Worm (Caenorhabditis elegans) whole organism, mixed stage, embryonic: ENCODE results near the gene Y64H9A.2.
A peak's percentile ranks its signal among the peaks of the same experiment; 100 is the strongest.

Experiments used
- M03D4.4 ChIP-seq: sonication (generic microtip); optimal IDR thresholded peaks from 2 replicates; lab custom pipeline; 2017; ENCODE audit warnings: mild to moderate bottlenecking, missing genetic modification characterization, missing compliant biosample characterization
- bed-3 ChIP-seq: fragments of 200-800 bp; sonication (Bioruptor generic); optimal IDR thresholded peaks from 3 replicates; lab custom pipeline; 2018; ENCODE audit warnings: mild to moderate bottlenecking, missing genetic modification characterization, moderate library complexity, missing compliant biosample characterization
- blmp-1 ChIP-seq: fragments of 150-350 bp; optimal IDR thresholded peaks from 2 replicates; lab custom pipeline; 2014; ENCODE audit warnings: missing biosample characterization, missing genetic modification characterization
- ceh-39 ChIP-seq: fragments of 150-350 bp; optimal IDR thresholded peaks from 2 replicates; lab custom pipeline; 2014; ENCODE audit warnings: missing biosample characterization, missing genetic modification characterization
- ceh-43 ChIP-seq: fragments of 200-800 bp; sonication (Bioruptor generic); optimal IDR thresholded peaks from 2 replicates; lab custom pipeline; 2018; ENCODE audit warnings: mild to moderate bottlenecking, missing genetic modification characterization, moderate library complexity, missing compliant biosample characterization
- ceh-83 ChIP-seq: fragments of 200-800 bp; sonication (Bioruptor generic); optimal IDR thresholded peaks from 2 replicates; lab custom pipeline; 2018; ENCODE audit warnings: mild to moderate bottlenecking, missing genetic modification characterization, missing compliant biosample characterization
- ces-1 ChIP-seq: fragments of 150-350 bp; optimal IDR thresholded peaks from 2 replicates; lab custom pipeline; 2014; ENCODE audit warnings: missing biosample characterization, missing genetic modification reagents, missing genetic modification characterization
- cnd-1 ChIP-seq: fragments of 200-800 bp; sonication (Bioruptor generic); optimal IDR thresholded peaks from 2 replicates; lab custom pipeline; 2018; ENCODE audit warnings: mild to moderate bottlenecking, missing genetic modification characterization, missing compliant biosample characterization
- drap-1 ChIP-seq: fragments of 200-800 bp; sonication (Bioruptor generic); optimal IDR thresholded peaks from 3 replicates; lab custom pipeline; 2018; ENCODE audit warnings: mild to moderate bottlenecking, missing genetic modification characterization, missing compliant biosample characterization
- elt-1 ChIP-seq: sonication (generic microtip); optimal IDR thresholded peaks from 2 replicates; lab custom pipeline; 2017; ENCODE audit warnings: missing genetic modification characterization, mild to moderate bottlenecking, missing compliant biosample characterization, antibody characterized with exemption, moderate library complexity, borderline replicate concordance; ENCODE audit not compliant: insufficient read depth
- elt-3 ChIP-seq: fragments of 150-350 bp; optimal IDR thresholded peaks from 2 replicates; lab custom pipeline; 2014; ENCODE audit warnings: missing biosample characterization, missing genetic modification characterization
- flh-1 ChIP-seq: fragments of 200-800 bp; sonication (Bioruptor generic); optimal IDR thresholded peaks from 2 replicates; lab custom pipeline; 2018; ENCODE audit warnings: mild to moderate bottlenecking, missing genetic modification characterization, moderate library complexity, missing compliant biosample characterization
- ham-2 ChIP-seq: fragments of 200-800 bp; sonication (Bioruptor generic); optimal IDR thresholded peaks from 2 replicates; lab custom pipeline; 2018; ENCODE audit warnings: mild to moderate bottlenecking, missing genetic modification characterization, missing compliant biosample characterization
- hlh-1 ChIP-seq: fragments of 150-350 bp; optimal IDR thresholded peaks from 2 replicates; lab custom pipeline; 2014; ENCODE audit warnings: missing biosample characterization, missing genetic modification reagents, missing genetic modification characterization
- lin-13 ChIP-seq: fragments of 150-350 bp; optimal IDR thresholded peaks from 2 replicates; lab custom pipeline; 2014; ENCODE audit warnings: missing biosample characterization, missing genetic modification characterization
- lin-32 ChIP-seq: fragments of 200-800 bp; sonication (Bioruptor generic); optimal IDR thresholded peaks from 2 replicates; lab custom pipeline; 2018; ENCODE audit warnings: mild to moderate bottlenecking, missing genetic modification characterization, missing compliant biosample characterization
- lsy-2 ChIP-seq: fragments of 150-350 bp; optimal IDR thresholded peaks from 2 replicates; lab custom pipeline; 2014; ENCODE audit warnings: missing biosample characterization, missing genetic modification characterization
- mab-5 ChIP-seq: fragments of 150-350 bp; optimal IDR thresholded peaks from 2 replicates; lab custom pipeline; 2014; ENCODE audit warnings: missing biosample characterization, missing genetic modification characterization
- mep-1 ChIP-seq: fragments of 150-350 bp; optimal IDR thresholded peaks from 2 replicates; lab custom pipeline; 2017; ENCODE audit warnings: missing biosample characterization, missing genetic modification reagents, missing genetic modification characterization, inconsistent platforms
- mls-2 ChIP-seq: sonication (generic microtip); optimal IDR thresholded peaks from 2 replicates; lab custom pipeline; 2016; ENCODE audit warnings: mild to moderate bottlenecking, missing genetic modification characterization, moderate library complexity, missing compliant biosample characterization
- nhr-12 ChIP-seq: fragments of 150-350 bp; optimal IDR thresholded peaks from 2 replicates; lab custom pipeline; 2014; ENCODE audit warnings: missing biosample characterization, missing genetic modification characterization
- nhr-2 ChIP-seq: fragments of 150-350 bp; optimal IDR thresholded peaks from 2 replicates; lab custom pipeline; 2014; ENCODE audit warnings: missing biosample characterization, missing genetic modification characterization
- nhr-237 ChIP-seq: fragments of 150-350 bp; optimal IDR thresholded peaks from 2 replicates; lab custom pipeline; 2014; ENCODE audit warnings: missing biosample characterization, missing genetic modification characterization
- nhr-28 ChIP-seq: fragments of 150-350 bp; optimal IDR thresholded peaks from 2 replicates; lab custom pipeline; 2014; ENCODE audit warnings: missing biosample characterization, missing genetic modification characterization
- nhr-76 ChIP-seq: sonication (generic microtip); optimal IDR thresholded peaks from 2 replicates; lab custom pipeline; 2017; ENCODE audit warnings: missing biosample characterization, missing genetic modification characterization
- pha-4 ChIP-seq: fragments of 150-350 bp; optimal IDR thresholded peaks from 2 replicates; lab custom pipeline; 2018; ENCODE audit warnings: missing biosample characterization, missing genetic modification reagents, missing genetic modification characterization
- sem-2 ChIP-seq: fragments of 200-800 bp; sonication (Bioruptor generic); optimal IDR thresholded peaks from 2 replicates; lab custom pipeline; 2018; ENCODE audit warnings: mild to moderate bottlenecking, missing genetic modification characterization, missing compliant biosample characterization
- snpc-4 ChIP-seq: fragments of 150-350 bp; optimal IDR thresholded peaks from 2 replicates; lab custom pipeline; 2014; ENCODE audit warnings: missing biosample characterization, missing genetic modification characterization
- sptf-1 ChIP-seq: sonication (generic microtip); optimal IDR thresholded peaks from 2 replicates; lab custom pipeline; 2017; ENCODE audit warnings: mild to moderate bottlenecking, missing genetic modification characterization, moderate library complexity, missing compliant biosample characterization
- tbx-8 ChIP-seq: fragments of 200-800 bp; sonication (Bioruptor generic); optimal IDR thresholded peaks from 2 replicates; lab custom pipeline; 2018; ENCODE audit warnings: mild to moderate bottlenecking, missing genetic modification characterization, moderate library complexity, missing compliant biosample characterization
- unc-120 ChIP-seq: sonication (generic microtip); optimal IDR thresholded peaks from 2 replicates; lab custom pipeline; 2017; ENCODE audit warnings: missing genetic modification characterization, missing compliant biosample characterization; ENCODE audit not compliant: poor library complexity, severe bottlenecking
- unc-39 ChIP-seq: fragments of 150-350 bp; optimal IDR thresholded peaks from 2 replicates; lab custom pipeline; 2014; ENCODE audit warnings: missing biosample characterization, missing genetic modification characterization
- unc-62 ChIP-seq: fragments of 150-350 bp; optimal IDR thresholded peaks from 2 replicates; lab custom pipeline; 2014; ENCODE audit warnings: missing biosample characterization, missing genetic modification reagents, missing genetic modification characterization
- zip-8 ChIP-seq: fragments of 150-350 bp; optimal IDR thresholded peaks from 2 replicates; lab custom pipeline; 2014; ENCODE audit warnings: missing biosample characterization, missing genetic modification characterization
- ztf-11 ChIP-seq: fragments of 150-350 bp; optimal IDR thresholded peaks from 2 replicates; lab custom pipeline; 2014; ENCODE audit warnings: missing biosample characterization, missing genetic modification characterization

Gene Y64H9A.2

ce11 chrX:5079297-5079696 lies 35.5 kb downstream of the Y64H9A.2 start:
- no peak for TF ChIP-seq cnd-1 (tag; lab: Kevin White, UChicago)

- TF ChIP-seq sem-2 (GFP tag; lab: Kevin White, UChicago) (no peak), unc-39 (tag; lab: Kevin White, UChicago) (no peak), ham-2 (GFP tag; lab: Kevin White, UChicago) (no peak), M03D4.4 (tag; lab: Kevin White, UChicago) (no peak), unc-120 (tag; lab: Kevin White, UChicago) (no peak), bed-3 (GFP tag; lab: Kevin White, UChicago) (no peak), nhr-12 (no peak), ceh-83 (GFP tag; lab: Kevin White, UChicago) (no peak), cnd-1 (tag; lab: Kevin White, UChicago) (no peak), pha-4 (tag; lab: Kevin White, UChicago) (no peak), lin-13 (tag; lab: Kevin White, UChicago) (no peak), lin-32 (GFP tag; lab: Kevin White, UChicago) (no peak), ztf-11 (tag; lab: Kevin White, UChicago) (no peak), snpc-4 (tag; lab: Kevin White, UChicago) (no peak), elt-3 (no peak), nhr-2 (tag; lab: Kevin White, UChicago) (no peak), tbx-8 (GFP tag; lab: Kevin White, UChicago) (no peak), zip-8 (tag; lab: Kevin White, UChicago) (no peak), ceh-39 (no peak), flh-1 (no peak)
- TF ChIP-seq, all 35 proteins: peak for 0
These were observed 40.3 kb downstream of the Y64H9A.2 start for ce11 chrX:5084080-5084479.

- TF ChIP-seq ham-2 (GFP tag; lab: Kevin White, UChicago) (no peak), zip-8 (tag; lab: Kevin White, UChicago) (no peak), hlh-1 (tag; lab: Kevin White, UChicago) (no peak), elt-3 (no peak), nhr-12 (no peak)
These were observed 40.7 kb downstream of the Y64H9A.2 start, which contains the start of gene ets-5 for ce11 chrX:5084495-5084894. ets-5 (minus strand) TSS chrX:5084526.

ce11 chrX:5085465-5085864 lies 41.7 kb downstream of the Y64H9A.2 start:
- TF ChIP-seq flh-1 (peak; percentile 91), lin-32 (GFP tag; lab: Kevin White, UChicago) (peak; percentile 90), nhr-2 (tag; lab: Kevin White, UChicago) (no peak), mep-1 (tag; lab: Kevin White, UChicago) (peak; percentile 93), unc-62 (GFP tag; lab: Kevin White, UChicago) (peak; percentile 74), lsy-2 (tag; lab: Kevin White, UChicago) (peak; percentile 55), ztf-11 (tag; lab: Kevin White, UChicago) (peak; percentile 79), zip-8 (tag; lab: Kevin White, UChicago) (no peak), cnd-1 (tag; lab: Kevin White, UChicago) (peak; percentile 96), unc-39 (tag; lab: Kevin White, UChicago) (peak; percentile 54), bed-3 (GFP tag; lab: Kevin White, UChicago) (peak; percentile 92), tbx-8 (GFP tag; lab: Kevin White, UChicago) (peak; percentile 92), mab-5 (peak; percentile 74), ceh-83 (GFP tag; lab: Kevin White, UChicago) (peak; percentile 99), nhr-12 (peak; percentile 56), ceh-43 (GFP tag; lab: Kevin White, UChicago) (peak; percentile 94), elt-3 (peak; percentile 52), elt-1 (tag; lab: Kevin White, UChicago) (no peak), hlh-1 (tag; lab: Kevin White, UChicago) (peak; percentile 81), drap-1 (GFP tag; lab: Kevin White, UChicago) (peak; percentile 98), pha-4 (tag; lab: Kevin White, UChicago) (peak; percentile 64), sem-2 (GFP tag; lab: Kevin White, UChicago) (peak; percentile 93), ces-1 (GFP tag; lab: Kevin White, UChicago) (peak; percentile 73), unc-120 (tag; lab: Kevin White, UChicago) (peak; percentile 95), blmp-1 (tag; lab: Kevin White, UChicago) (no peak), ceh-39 (peak; percentile 15), lin-13 (tag; lab: Kevin White, UChicago) (peak; percentile 66), snpc-4 (tag; lab: Kevin White, UChicago) (no peak), mls-2 (peak; percentile 99), M03D4.4 (tag; lab: Kevin White, UChicago) (peak; percentile 96), sptf-1 (tag; lab: Kevin White, UChicago) (peak; percentile 98), ham-2 (GFP tag; lab: Kevin White, UChicago) (peak; percentile 97), nhr-76 (tag; lab: Kevin White, UChicago) (peak; percentile 27), nhr-28 (tag; lab: Kevin White, UChicago) (peak; percentile 56), nhr-237 (peak; percentile 68)
- TF ChIP-seq, all 35 proteins: peak for 30
